Fruit fly (Drosophila melanogaster) whole organism, wandering third instar larva: ENCODE data around the gene CG17376.

Experiments
- Abd-B ChIP-seq: fragments of >200 bp; optimal IDR thresholded peaks from 2 replicates; lab custom pipeline; 2017; ENCODE audit warnings: missing biosample characterization, missing genetic modification characterization
- CG32264 ChIP-seq: fragments of 200-800 bp; sonication (Bioruptor generic); optimal IDR thresholded peaks from 2 replicates; lab custom pipeline; 2016; ENCODE audit warnings: missing biosample characterization, missing genetic modification characterization
- CG9705 ChIP-seq: fragments of 200-800 bp; sonication (Bioruptor generic); optimal IDR thresholded peaks from 2 replicates; lab custom pipeline; 2018; ENCODE audit warnings: missing biosample characterization, mild to moderate bottlenecking, missing genetic modification characterization
- CrebA ChIP-seq: fragments of 200-800 bp; sonication (Bioruptor generic); optimal IDR thresholded peaks from 2 replicates; lab custom pipeline; 2016; ENCODE audit warnings: missing biosample characterization, mild to moderate bottlenecking, missing genetic modification characterization, borderline replicate concordance
- Dfd ChIP-seq: fragments of >200 bp; optimal IDR thresholded peaks from 2 replicates; lab custom pipeline; 2017; ENCODE audit warnings: missing biosample characterization, missing genetic modification characterization
- Dif ChIP-seq: fragments of 200-275, 200-300 bp; sonication (Bioruptor generic); optimal IDR thresholded peaks from 2 replicates; lab custom pipeline; 2018; ENCODE audit warnings: missing biosample characterization, missing genetic modification characterization; ENCODE audit not compliant: partially characterized antibody
- GATAd ChIP-seq: sonication (Bioruptor generic); optimal IDR thresholded peaks from 2 replicates; lab custom pipeline; 2016; ENCODE audit warnings: missing biosample characterization, missing genetic modification characterization
- HLH106 ChIP-seq: fragments of 200-800 bp; optimal IDR thresholded peaks from 3 replicates; lab custom pipeline; 2019; ENCODE audit warnings: missing biosample characterization, mild to moderate bottlenecking, missing genetic modification characterization, moderate library complexity
- Hnf4 ChIP-seq: fragments of 200-800 bp; sonication (Bioruptor generic); optimal IDR thresholded peaks from 2 replicates; lab custom pipeline; 2016; ENCODE audit warnings: missing biosample characterization, mild to moderate bottlenecking, missing genetic modification characterization
- Hr78 ChIP-seq: fragments of >200 bp; optimal IDR thresholded peaks from 2 replicates; lab custom pipeline; 2017; ENCODE audit warnings: missing biosample characterization, missing genetic modification characterization
- Hr83 ChIP-seq: fragments of 200-300 bp; sonication (Bioruptor generic); optimal IDR thresholded peaks from 2 replicates; lab custom pipeline; 2016; ENCODE audit warnings: missing biosample characterization, mild to moderate bottlenecking, missing genetic modification characterization, moderate library complexity; ENCODE audit not compliant: poor library complexity, severe bottlenecking
- Jra ChIP-seq: sonication (Bioruptor generic); optimal IDR thresholded peaks from 2 replicates; lab custom pipeline; 2016; ENCODE audit warnings: missing biosample characterization, missing genetic modification characterization
- Mio ChIP-seq: sonication (Bioruptor generic); optimal IDR thresholded peaks from 2 replicates; lab custom pipeline; 2016; ENCODE audit warnings: missing biosample characterization, missing genetic modification characterization
- Myc ChIP-seq: fragments of >200 bp; optimal IDR thresholded peaks from 2 replicates; lab custom pipeline; 2017
- N ChIP-seq: fragments of >200 bp; optimal IDR thresholded peaks from 2 replicates; lab custom pipeline; 2018; ENCODE audit warnings: missing biosample characterization, missing external identifiers, missing genetic modification characterization
- OdsH ChIP-seq: fragments of 200-800 bp; sonication (Bioruptor generic); optimal IDR thresholded peaks from 2 replicates; lab custom pipeline; 2016; ENCODE audit warnings: missing biosample characterization, mild to moderate bottlenecking, missing genetic modification characterization
- Rel ChIP-seq, 2 experiments: fragments of 200-800 bp; sonication (Bioruptor generic) in 1 of 2; optimal IDR thresholded peaks; 2 replicates in 1 of 2; 3 replicates in 1 of 2; lab custom pipeline; 2016 to 2019; ENCODE audit warnings: mild to moderate bottlenecking in 2 of 2, missing biosample characterization in 2 of 2, missing genetic modification characterization in 2 of 2, moderate library complexity in 1 of 2
- br ChIP-seq: fragments of 200-800 bp; sonication (Bioruptor generic); optimal IDR thresholded peaks from 2 replicates; lab custom pipeline; 2016; ENCODE audit warnings: missing biosample characterization, missing genetic modification characterization
- dmrt93B ChIP-seq: fragments of 200-800 bp; sonication (Bioruptor generic); optimal IDR thresholded peaks from 2 replicates; lab custom pipeline; 2018; ENCODE audit warnings: missing biosample characterization, mild to moderate bottlenecking, missing genetic modification characterization
- ey ChIP-seq: fragments of 200-800 bp; sonication (Bioruptor generic); optimal IDR thresholded peaks from 2 replicates; lab custom pipeline; 2016; ENCODE audit warnings: missing biosample characterization, missing genetic modification characterization
- foxo ChIP-seq, 2 experiments: fragments of 200-800 bp; sonication (Bioruptor generic); optimal IDR thresholded peaks; 2 replicates in 1 of 2; 3 replicates in 1 of 2; lab custom pipeline; 2016 to 2017; ENCODE audit warnings: missing biosample characterization in 2 of 2, missing genetic modification characterization in 2 of 2
- fru ChIP-seq: fragments of 200-800 bp; sonication (Bioruptor generic); optimal IDR thresholded peaks from 3 replicates; lab custom pipeline; 2016; ENCODE audit warnings: missing biosample characterization, mild to moderate bottlenecking, missing genetic modification characterization
- h ChIP-seq: fragments of 200-800 bp; sonication (Bioruptor generic); optimal IDR thresholded peaks from 3 replicates; lab custom pipeline; 2016; ENCODE audit warnings: missing biosample characterization, mild to moderate bottlenecking, missing genetic modification characterization
- jim ChIP-seq: fragments of 175-275, 200-325 bp; sonication (Bioruptor generic); optimal IDR thresholded peaks from 2 replicates; lab custom pipeline; 2016; ENCODE audit warnings: missing biosample characterization, mild to moderate bottlenecking, missing genetic modification characterization
- lola ChIP-seq: fragments of >200 bp; optimal IDR thresholded peaks from 2 replicates; lab custom pipeline; 2017; ENCODE audit warnings: missing biosample characterization, missing genetic modification characterization
- pan ChIP-seq: fragments of >200 bp; optimal IDR thresholded peaks from 2 replicates; lab custom pipeline; 2017
- psq ChIP-seq: fragments of 200-800 bp; sonication (Bioruptor generic); optimal IDR thresholded peaks from 3 replicates; lab custom pipeline; 2017; ENCODE audit warnings: missing biosample characterization, mild to moderate bottlenecking, missing genetic modification characterization, moderate library complexity
- rgr ChIP-seq: fragments of 200-800 bp; sonication (Bioruptor generic); optimal IDR thresholded peaks from 3 replicates; lab custom pipeline; 2016; ENCODE audit warnings: missing biosample characterization, mild to moderate bottlenecking, missing genetic modification characterization
- sage ChIP-seq: fragments of 200-800 bp; sonication (Bioruptor generic); optimal IDR thresholded peaks from 2 replicates; lab custom pipeline; 2016; ENCODE audit warnings: missing biosample characterization, mild to moderate bottlenecking, missing genetic modification characterization
- sv ChIP-seq: fragments of 200-800 bp; sonication (Bioruptor generic); optimal IDR thresholded peaks from 3 replicates; lab custom pipeline; 2016; ENCODE audit warnings: missing biosample characterization, missing genetic modification characterization
- tai ChIP-seq: sonication (Bioruptor generic); optimal IDR thresholded peaks from 2 replicates; lab custom pipeline; 2016; ENCODE audit warnings: missing biosample characterization, missing genetic modification characterization
- woc ChIP-seq: sonication (Bioruptor generic); optimal IDR thresholded peaks from 2 replicates; lab custom pipeline; 2016; ENCODE audit warnings: missing biosample characterization, mild to moderate bottlenecking, missing genetic modification characterization

CG17376 gene

DNA sequence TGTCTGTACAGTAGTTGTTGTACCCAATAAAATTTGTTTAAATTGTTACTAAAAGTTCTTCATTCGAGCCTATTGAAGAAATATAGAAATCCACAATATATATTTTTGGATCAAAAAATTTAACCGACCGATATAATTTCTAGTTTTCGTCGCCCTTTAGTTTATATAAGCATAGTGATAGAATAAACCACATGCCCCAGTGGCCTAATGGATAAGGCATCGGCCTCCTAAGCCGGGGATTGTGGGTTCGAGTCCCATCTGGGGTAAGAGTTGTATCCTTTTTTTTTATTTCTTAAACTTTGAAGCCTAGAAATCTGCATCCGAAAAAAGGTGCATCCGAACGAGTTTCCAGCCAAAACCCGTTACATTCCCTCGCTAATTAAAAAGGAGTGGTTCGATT, 1.1 kb downstream of the CG17376 start:
- TF ChIP-seq woc (GFP tag; lab: Kevin White, UChicago) (no peak), HLH106 (tag; lab: Kevin White, UChicago) (no peak), CrebA (no peak), Dfd (GFP tag; lab: Kevin White, UChicago) (no peak), Jra (no peak), jim (GFP tag; lab: Kevin White, UChicago) (no peak), OdsH (GFP tag; lab: Kevin White, UChicago) (no peak), sv (GFP tag; lab: Kevin White, UChicago) (no peak), GATAd (GFP tag; lab: Kevin White, UChicago) (no peak), Dif (GFP tag; lab: Kevin White, UChicago) (no peak), lola (GFP tag; lab: Kevin White, UChicago) (no peak), Hr78 (GFP tag; lab: Kevin White, UChicago) (no peak), Abd-B (no peak), Rel (GFP tag; optimal IDR thresholded peaks at IDR 0.05; lab: Kevin White, UChicago) (no peak), Rel (tag; optimal IDR thresholded peaks at IDR 0.05; lab: Kevin White, UChicago) (no peak), br (GFP tag; lab: Kevin White, UChicago) (no peak)
- TF ChIP-seq, all 38 proteins: peak for 0

DNA sequence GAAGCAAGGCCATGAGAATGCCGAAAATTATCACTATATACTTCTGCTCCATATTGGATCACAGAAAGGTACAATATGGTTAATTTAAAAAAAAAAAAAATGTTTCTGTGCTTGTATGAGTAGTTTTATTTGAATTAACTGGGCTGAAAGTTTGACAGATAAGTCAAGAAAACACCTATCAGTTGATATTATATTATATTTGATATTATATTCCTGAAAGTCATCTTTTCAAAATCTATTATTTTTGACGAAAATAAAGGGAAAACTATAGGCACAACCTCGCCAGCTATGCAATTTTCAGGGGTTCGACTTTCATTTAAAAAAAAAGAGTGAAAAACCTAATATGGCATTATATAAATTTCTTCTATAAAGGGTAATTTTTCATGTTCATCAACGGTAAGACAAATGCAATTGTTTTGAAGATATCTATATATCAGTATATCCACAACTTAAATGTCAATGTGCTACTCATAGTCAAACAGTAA, 1.9 kb downstream of the CG17376 start, which contains the start of the genes nrv2 and CG43610:
Gene nrv2, minus strand, starts transcription at position 101 of the 485 bp plus-strand sequence.
Gene CG43610, plus strand, starts transcription at position 435 of the 485 bp plus-strand sequence.
- TF ChIP-seq Mio (GFP tag; lab: Kevin White, UChicago) = no peak
- TF ChIP-seq Abd-B = no peak
- no peak for TF ChIP-seq dmrt93B (GFP tag; lab: Kevin White, UChicago)
- TF ChIP-seq rgr (GFP tag; lab: Kevin White, UChicago) = no peak
- no peak for TF ChIP-seq sv (GFP tag; lab: Kevin White, UChicago)
- no peak for TF ChIP-seq psq (GFP tag; lab: Kevin White, UChicago)
- no peak for TF ChIP-seq CrebA
- no peak for TF ChIP-seq lola (GFP tag; lab: Kevin White, UChicago)
- TF ChIP-seq HLH106 (tag; lab: Kevin White, UChicago) = no peak
- TF ChIP-seq Hnf4 (GFP tag; lab: Kevin White, UChicago) = no peak

dm6 chr2L:6797408-6797807, 3.3 kb downstream of the CG17376 start:
- TF ChIP-seq foxo (GFP tag; optimal IDR thresholded peaks at IDR 0.05; lab: Kevin White, UChicago) = no peak
- peak; percentile 16 for TF ChIP-seq h (GFP tag; lab: Kevin White, UChicago)
- peak; percentile 20 for TF ChIP-seq br (GFP tag; lab: Kevin White, UChicago)
- TF ChIP-seq HLH106 (tag; lab: Kevin White, UChicago) = peak; percentile 18
- peak; percentile 38 for TF ChIP-seq sv (GFP tag; lab: Kevin White, UChicago)
- no peak for TF ChIP-seq woc (GFP tag; lab: Kevin White, UChicago)
- peak; percentile 19 for TF ChIP-seq tai
- TF ChIP-seq psq (GFP tag; lab: Kevin White, UChicago) = no peak
- TF ChIP-seq Hnf4 (GFP tag; lab: Kevin White, UChicago) = peak; percentile 24
- peak; percentile 2 for TF ChIP-seq ey (GFP tag; lab: Kevin White, UChicago)
- peak; percentile 6 for TF ChIP-seq Hr83 (GFP tag; lab: Kevin White, UChicago)
- peak; percentile 8 for TF ChIP-seq rgr (GFP tag; lab: Kevin White, UChicago)
- TF ChIP-seq OdsH (GFP tag; lab: Kevin White, UChicago) = no peak
- TF ChIP-seq fru = peak; percentile 10
- no peak for TF ChIP-seq pan (lab: Kevin White, UChicago)
- no peak for TF ChIP-seq N (GFP tag; lab: Kevin White, UChicago)
- no peak for TF ChIP-seq Mio (GFP tag; lab: Kevin White, UChicago)
- TF ChIP-seq sage (GFP tag; lab: Kevin White, UChicago) = peak; percentile 35
- TF ChIP-seq CG32264 (GFP tag; lab: Kevin White, UChicago) = no peak
- TF ChIP-seq CG9705 (GFP tag; lab: Kevin White, UChicago) = no peak
- peak; percentile 85 for TF ChIP-seq Myc (lab: Kevin White, UChicago)
- TF ChIP-seq lola (GFP tag; lab: Kevin White, UChicago) = no peak
- no peak for TF ChIP-seq jim (GFP tag; lab: Kevin White, UChicago)
- TF ChIP-seq, all 38 proteins: peak for 12

dm6 chr2L:6794956-6795522, 5.7 kb downstream of the CG17376 start:
- TF ChIP-seq foxo (GFP tag; optimal IDR thresholded peaks at IDR 0.05; lab: Kevin White, UChicago) = peak in 1 of 2 experiments; percentile 11
- TF ChIP-seq ey (GFP tag; lab: Kevin White, UChicago) = no peak
- peak; percentile 17 for TF ChIP-seq woc (GFP tag; lab: Kevin White, UChicago)
